Fruit fly (Drosophila melanogaster): Measurements from ENCODE around the gene CG34177.

Gene CG34177

DNA sequence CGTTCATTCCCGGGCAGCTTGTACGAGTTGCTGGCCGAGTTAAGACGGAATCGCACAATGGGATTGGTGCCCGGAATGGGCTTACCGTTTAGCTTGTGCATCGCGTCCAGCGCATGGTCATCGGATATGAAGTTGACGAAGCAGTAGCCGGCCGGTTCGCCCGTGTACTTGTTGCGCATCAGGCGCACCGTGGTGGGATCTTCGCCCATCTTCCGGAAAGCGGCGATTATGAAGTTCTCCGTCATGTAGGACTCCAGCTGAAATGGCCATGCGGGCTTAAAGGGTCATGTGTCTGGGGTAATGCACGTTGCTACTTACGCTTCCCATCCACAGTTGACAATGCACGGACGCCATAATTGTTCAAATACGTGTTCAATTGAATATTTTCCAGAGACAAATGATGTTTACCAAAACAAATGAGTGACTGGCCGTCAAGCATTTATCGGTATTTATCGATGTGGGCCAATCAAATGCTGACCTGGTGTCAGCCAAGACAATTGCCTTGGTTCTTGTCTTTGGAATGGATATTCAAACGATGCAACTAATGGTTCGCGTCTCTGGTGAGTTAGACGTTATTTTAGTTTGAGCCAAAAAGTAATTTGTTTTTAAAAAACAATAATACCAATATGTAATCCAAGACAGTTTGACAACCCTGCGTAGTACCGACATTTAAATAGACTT lies 20.4 kb downstream of the CG34177 start, which contains the start of the genes Secp43 and ND-B8 (continued):
- no peak for TF ChIP-seq CG11398 (GFP tag; optimal IDR thresholded peaks at IDR 0.05)
- peak; percentile 41 for TF ChIP-seq CG9797 (GFP tag; optimal IDR thresholded peaks at IDR 0.05)
- no peak for TF ChIP-seq Bteb2 (GFP tag; optimal IDR thresholded peaks at IDR 0.05)
- TF ChIP-seq Jarid2 (GFP tag; optimal IDR thresholded peaks at IDR 0.05), result no peak
- TF ChIP-seq Dek (tag; optimal IDR thresholded peaks at IDR 0.05), result peak; percentile 27
- TF ChIP-seq CG17186 (GFP tag; optimal IDR thresholded peaks at IDR 0.05), result peak; percentile 49
- TF ChIP-seq inv (GFP tag; IDR thresholded peaks at IDR 0.05; ENCODE audit: partially characterized antibody), result peak; percentile 63; the same call in 1 of the 2 replicates
- TF ChIP-seq twi (tag; optimal IDR thresholded peaks at IDR 0.05), result no peak
- no peak for TF ChIP-seq CG17385 (GFP tag; optimal IDR thresholded peaks at IDR 0.05)
- peak; percentile 31 for TF ChIP-seq Ets65A (GFP tag)
- TF ChIP-seq tap (tag; optimal IDR thresholded peaks at IDR 0.05), result no peak
- TF ChIP-seq Rfx (GFP tag; IDR thresholded peaks at IDR 0.05), result peak; percentile 42; the same call in 1 of the 2 replicates
- no peak for TF ChIP-seq CG11696 (GFP tag; IDR thresholded peaks at IDR 0.05)
- TF ChIP-seq CG16863 (GFP tag; optimal IDR thresholded peaks at IDR 0.05), result no peak
- no peak for TF ChIP-seq Aef1 (GFP tag; IDR thresholded peaks at IDR 0.05)
- peak; percentile 29 for TF ChIP-seq CG13624 (GFP tag; optimal IDR thresholded peaks at IDR 0.05)
- peak; percentile 90 for TF ChIP-seq CG11560 (tag; IDR thresholded peaks at IDR 0.05)
- TF ChIP-seq yki (optimal IDR thresholded peaks at IDR 0.05), result no peak
- TF ChIP-seq CG9437 (GFP tag; optimal IDR thresholded peaks at IDR 0.05), result peak; percentile 2
- TF ChIP-seq tgo (GFP tag; IDR thresholded peaks at IDR 0.05), result no peak
- TF ChIP-seq CG17802 (tag; optimal IDR thresholded peaks at IDR 0.05), result no peak
- peak; percentile 44 for TF ChIP-seq sd (tag; optimal IDR thresholded peaks at IDR 0.05)
- no peak for TF ChIP-seq CG11723 (GFP tag; optimal IDR thresholded peaks at IDR 0.05)
- TF ChIP-seq CG6854 (GFP tag; optimal IDR thresholded peaks at IDR 0.05), result no peak
- TF ChIP-seq Opbp (GFP tag; IDR thresholded peaks at IDR 0.05; ENCODE audit: partially characterized antibody), result peak; percentile 77; the same call in 2 of the 3 replicates
- no peak for TF ChIP-seq sqz (GFP tag; optimal IDR thresholded peaks at IDR 0.05)
- no peak for TF ChIP-seq sc (optimal IDR thresholded peaks at IDR 0.05)
- TF ChIP-seq sc (GFP tag; optimal IDR thresholded peaks at IDR 0.05), result no peak
- TF ChIP-seq CG6813 (GFP tag; optimal IDR thresholded peaks at IDR 0.05), result no peak
- TF ChIP-seq CG7357 (GFP tag; IDR thresholded peaks at IDR 0.05), result no peak
- no peak for TF ChIP-seq CG10565 (GFP tag; optimal IDR thresholded peaks at IDR 0.05)
- TF ChIP-seq BEAF-32 (GFP tag; optimal IDR thresholded peaks at IDR 0.05), result peak; percentile 83
- no peak for TF ChIP-seq Nf-YA (GFP tag; IDR thresholded peaks at IDR 0.05)
- TF ChIP-seq lmd (GFP tag; IDR thresholded peaks at IDR 0.05), result no peak
- no peak for TF ChIP-seq Atf3 (GFP tag; optimal IDR thresholded peaks at IDR 0.05)
- no peak for TF ChIP-seq dmrt99B (tag; optimal IDR thresholded peaks at IDR 0.05)
- TF ChIP-seq ERR (GFP tag; optimal IDR thresholded peaks at IDR 0.05), result no peak
- no peak for TF ChIP-seq danr (GFP tag; IDR thresholded peaks at IDR 0.05)
- no peak for TF ChIP-seq CG5953 (GFP tag; IDR thresholded peaks at IDR 0.05)
- TF ChIP-seq seq (GFP tag; IDR thresholded peaks at IDR 0.05), result no peak
- TF ChIP-seq nau (GFP tag; optimal IDR thresholded peaks at IDR 0.05), result no peak
- no peak for TF ChIP-seq CG10366 (GFP tag; IDR thresholded peaks at IDR 0.05)
- no peak for TF ChIP-seq CG3995 (GFP tag; optimal IDR thresholded peaks at IDR 0.05)
- TF ChIP-seq pum (GFP tag; optimal IDR thresholded peaks at IDR 0.05), result no peak
- TF ChIP-seq CTCF (GFP tag; optimal IDR thresholded peaks at IDR 0.05), result peak; percentile 72
- no peak for TF ChIP-seq lola (GFP tag; optimal IDR thresholded peaks at IDR 0.05)
- TF ChIP-seq Lpt (GFP tag; optimal IDR thresholded peaks at IDR 0.05), result no peak
- TF ChIP-seq CG10274 (GFP tag; optimal IDR thresholded peaks at IDR 0.05), result no peak
- TF ChIP-seq CHES-1-like (GFP tag; optimal IDR thresholded peaks at IDR 0.05), result peak; percentile 46
- no peak for TF ChIP-seq cwo (GFP tag; optimal IDR thresholded peaks at IDR 0.05)
- peak; percentile 88; the same call in 2 of the 4 replicates for TF ChIP-seq chinmo (GFP tag; IDR thresholded peaks at IDR 0.05; ENCODE audit: partially characterized antibody)

Data from whole organism, embryonic.